Fruit fly (Drosophila melanogaster) whole organism, wandering third instar larva: ENCODE measurements around the gene Wdr92.

Experiments used
- CrebA ChIP-seq: fragments of 200-800 bp; sonication (Bioruptor generic); optimal IDR thresholded peaks from 2 replicates; lab custom pipeline; 2016; ENCODE audit warnings: missing biosample characterization, mild to moderate bottlenecking, missing genetic modification characterization, borderline replicate concordance
- Hr83 ChIP-seq: fragments of 200-300 bp; sonication (Bioruptor generic); optimal IDR thresholded peaks from 2 replicates; lab custom pipeline; 2016; ENCODE audit warnings: missing biosample characterization, mild to moderate bottlenecking, missing genetic modification characterization, moderate library complexity; ENCODE audit not compliant: poor library complexity, severe bottlenecking
- pan ChIP-seq: fragments of >200 bp; optimal IDR thresholded peaks from 2 replicates; lab custom pipeline; 2017
- woc ChIP-seq: sonication (Bioruptor generic); optimal IDR thresholded peaks from 2 replicates; lab custom pipeline; 2016; ENCODE audit warnings: missing biosample characterization, mild to moderate bottlenecking, missing genetic modification characterization

DNA sequence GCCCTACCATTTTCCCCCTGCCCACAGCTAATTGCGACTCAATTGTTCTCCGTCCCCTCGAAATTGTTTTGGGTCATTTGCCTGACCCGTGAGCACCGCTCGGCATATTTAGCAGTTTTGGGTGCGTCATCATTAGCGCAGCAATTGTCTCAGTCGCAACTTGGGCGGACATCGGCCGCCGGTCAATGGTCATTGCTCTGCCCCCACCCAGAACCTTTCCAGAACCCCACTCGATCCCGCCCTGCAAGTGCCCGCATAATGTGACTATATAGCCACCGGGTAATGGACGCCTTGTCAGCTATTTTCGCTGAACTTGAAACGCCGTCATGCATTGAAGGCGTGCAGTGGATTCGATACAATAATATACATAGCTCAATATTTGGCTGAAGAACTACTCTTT lies 25.1 kb downstream of the Wdr92 start:
- TF ChIP-seq pan (no peak), CrebA (GFP tag; lab: Kevin White, UChicago) (no peak), Hr83 (GFP tag; lab: Kevin White, UChicago) (no peak), woc (no peak)
